Worm (Caenorhabditis elegans) whole organism, L3 larva: Measurements from ENCODE around the gene hlh-25.
"Not testable (repeated sequence)": the region's sequence is repeated elsewhere in the genome, so short reads cannot be mapped to it uniquely, and the experiment has no call there.

ENCODE experiments used
- ceh-28 ChIP-seq: fragments of 150-350 bp; optimal IDR thresholded peaks from 2 replicates; lab custom pipeline; 2014; ENCODE audit warnings: missing biosample characterization, missing genetic modification reagents, missing genetic modification characterization
- ceh-9 ChIP-seq: sonication (generic microtip); optimal IDR thresholded peaks from 2 replicates; lab custom pipeline; 2018; ENCODE audit warnings: missing biosample characterization, missing genetic modification characterization
- fkh-10 ChIP-seq: sonication (generic microtip); optimal IDR thresholded peaks from 2 replicates; lab custom pipeline; 2017; ENCODE audit warnings: missing biosample characterization, missing genetic modification reagents, missing genetic modification characterization
- fos-1 ChIP-seq: fragments of 150-350 bp; optimal IDR thresholded peaks from 2 replicates; lab custom pipeline; 2014; ENCODE audit warnings: missing biosample characterization, missing genetic modification characterization
- lin-39 ChIP-seq: fragments of 150-350 bp; optimal IDR thresholded peaks from 2 replicates; lab custom pipeline; 2018; ENCODE audit warnings: missing biosample characterization, missing genetic modification reagents, missing genetic modification characterization
- mml-1 ChIP-seq: fragments of 150-350 bp; sonication (generic microtip); optimal IDR thresholded peaks from 3 replicates; lab custom pipeline; 2014; ENCODE audit warnings: missing biosample characterization, missing genetic modification characterization
- nhr-11 ChIP-seq: fragments of 150-350 bp; optimal IDR thresholded peaks from 2 replicates; lab custom pipeline; 2014; ENCODE audit warnings: missing biosample characterization, missing genetic modification characterization
- nhr-237 ChIP-seq: fragments of 150-350 bp; optimal IDR thresholded peaks from 2 replicates; lab custom pipeline; 2014; ENCODE audit warnings: missing biosample characterization, missing genetic modification characterization
- nhr-67 ChIP-seq: fragments of 150-350 bp; optimal IDR thresholded peaks from 2 replicates; lab custom pipeline; 2014; ENCODE audit warnings: missing biosample characterization, missing genetic modification characterization
- pha-4 ChIP-seq: fragments of 150-350 bp; optimal IDR thresholded peaks from 2 replicates; lab custom pipeline; 2014; ENCODE audit warnings: missing biosample characterization, missing genetic modification reagents, missing genetic modification characterization
- skn-1 ChIP-seq: fragments of 150-350 bp; optimal IDR thresholded peaks from 2 replicates; lab custom pipeline; 2014; ENCODE audit warnings: missing biosample characterization, missing genetic modification characterization
- snpc-4 ChIP-seq: fragments of 150-350 bp; optimal IDR thresholded peaks from 2 replicates; lab custom pipeline; 2014; ENCODE audit warnings: missing biosample characterization, missing genetic modification characterization
- tbx-2 ChIP-seq: sonication (generic microtip); optimal IDR thresholded peaks from 2 replicates; lab custom pipeline; 2016; ENCODE audit warnings: mild to moderate bottlenecking, missing genetic modification characterization, missing compliant biosample characterization
- unc-39 ChIP-seq: sonication (generic microtip); optimal IDR thresholded peaks from 4 replicates; lab custom pipeline; 2017; ENCODE audit warnings: missing biosample characterization, missing genetic modification characterization

DNA sequence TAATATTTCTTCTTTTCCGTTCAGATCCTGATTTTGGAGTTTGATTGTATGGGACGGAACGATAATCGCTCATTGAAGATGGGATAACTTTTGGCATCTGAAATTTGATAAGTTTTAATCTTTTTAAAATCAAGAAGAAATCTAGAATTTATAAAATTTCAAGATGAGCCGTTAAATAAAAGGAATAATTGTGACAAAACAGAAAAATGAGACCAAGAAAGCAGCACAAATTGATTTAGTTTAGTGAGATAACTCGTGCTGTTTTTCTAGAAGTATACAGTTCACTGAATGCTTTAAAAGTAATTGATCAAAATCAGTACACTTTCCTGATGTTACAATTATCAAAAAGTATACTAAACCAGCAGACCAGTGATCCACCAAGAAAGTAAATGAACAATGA is 5.1 kb downstream of the hlh-25 start, which contains the start of gene hlh-27:
- not testable (repeated sequence) for TF ChIP-seq ceh-28 (tag; lab: Kevin White, UChicago); unc-39 (tag; lab: Kevin White, UChicago); nhr-237 (tag; lab: Kevin White, UChicago); mml-1 (tag; lab: Kevin White, UChicago); skn-1 (tag; lab: Kevin White, UChicago); ceh-9 (tag; lab: Kevin White, UChicago); pha-4; lin-39; fos-1 (tag; lab: Kevin White, UChicago); fkh-10 (GFP tag; lab: Kevin White, UChicago); nhr-11 (tag; lab: Kevin White, UChicago); nhr-67 (tag; lab: Kevin White, UChicago); snpc-4; tbx-2 (tag; lab: Kevin White, UChicago)
